Fruit fly (Drosophila melanogaster) whole organism, embryonic: ENCODE data around the gene Sf3b3.

Source experiments
- Adf1 ChIP-seq: fragments of 200-800 bp; sonication (Bioruptor generic); IDR thresholded peaks from 2 replicates; pipeline ENCODE4 v1.3.6; 2022; ENCODE audit warnings: missing biosample characterization, missing genetic modification characterization
- Antp ChIP-seq: fragments of 200-800 bp; sonication (Bioruptor generic); optimal IDR thresholded peaks from 3 replicates; lab custom pipeline; 2016; ENCODE audit warnings: missing biosample characterization, missing genetic modification characterization
- Atf-2 ChIP-seq: fragments of 200-800 bp; sonication (Bioruptor generic); optimal IDR thresholded peaks from 2 replicates; lab custom pipeline; 2016; ENCODE audit warnings: missing biosample characterization, missing genetic modification characterization
- Atf3 ChIP-seq: fragments of 200-800 bp; sonication (Bioruptor generic); optimal IDR thresholded peaks from 3 replicates; lab custom pipeline; 2016; ENCODE audit warnings: missing biosample characterization, missing genetic modification characterization
- Bgb ChIP-seq: fragments of 200-800 bp; sonication (Bioruptor generic); IDR thresholded peaks from 2 replicates; pipeline ENCODE4 v1.3.6; 2022; ENCODE audit warnings: missing biosample characterization, missing genetic modification characterization; ENCODE audit not compliant: partially characterized antibody
- CG10147 ChIP-seq: fragments of 200-800 bp; sonication (Bioruptor generic); optimal IDR thresholded peaks from 2 replicates; lab custom pipeline; 2019; ENCODE audit warnings: missing biosample characterization, mild to moderate bottlenecking, missing genetic modification characterization, moderate library complexity
- CG10543 ChIP-seq: fragments of 200-800 bp; sonication (Bioruptor generic); optimal IDR thresholded peaks from 3 replicates; lab custom pipeline; 2017; ENCODE audit warnings: missing biosample characterization, mild to moderate bottlenecking, missing genetic modification characterization, moderate library complexity
- CG11085 ChIP-seq: fragments of 200-800 bp; sonication (Bioruptor generic); IDR thresholded peaks from 2 replicates; pipeline ENCODE4 v1.3.6; 2022; ENCODE audit warnings: missing biosample characterization, missing genetic modification characterization
- CG11696 ChIP-seq: fragments of 200-800 bp; sonication (Bioruptor generic); IDR thresholded peaks from 2 replicates; pipeline ENCODE4 v1.3.6; 2022; ENCODE audit warnings: missing biosample characterization, missing genetic modification characterization
- CG12104 ChIP-seq: fragments of 200-800 bp; sonication (Bioruptor generic); optimal IDR thresholded peaks from 3 replicates; lab custom pipeline; 2016; ENCODE audit warnings: missing biosample characterization, missing genetic modification characterization
- CG17328 ChIP-seq: fragments of 200-800 bp; sonication (Bioruptor generic); IDR thresholded peaks from 2 replicates; pipeline ENCODE4 v1.3.6; 2022; ENCODE audit warnings: missing biosample characterization, missing genetic modification characterization
- CG17802 ChIP-seq: fragments of 200-800 bp; sonication (Bioruptor generic); optimal IDR thresholded peaks from 2 replicates; lab custom pipeline; 2018; ENCODE audit warnings: missing biosample characterization, mild to moderate bottlenecking, missing genetic modification characterization, moderate library complexity
- CG1792 ChIP-seq: fragments of 200-800 bp; sonication (Bioruptor generic); optimal IDR thresholded peaks from 2 replicates; lab custom pipeline; 2016; ENCODE audit warnings: missing biosample characterization, missing genetic modification characterization
- CG18599 ChIP-seq: fragments of 200-800 bp; sonication (Bioruptor generic); optimal IDR thresholded peaks from 3 replicates; lab custom pipeline; 2017; ENCODE audit warnings: missing biosample characterization, missing genetic modification characterization, mild to moderate bottlenecking, moderate library complexity, missing genetic modification reagents
- CG18619 ChIP-seq: fragments of 200-800 bp; sonication (Bioruptor generic); optimal IDR thresholded peaks from 3 replicates; lab custom pipeline; 2017; ENCODE audit warnings: missing biosample characterization, mild to moderate bottlenecking, missing genetic modification characterization
- CG2120 ChIP-seq: fragments of 200-800 bp; sonication (Bioruptor generic); optimal IDR thresholded peaks from 3 replicates; lab custom pipeline; 2016; ENCODE audit warnings: missing biosample characterization, missing genetic modification characterization
- CG2129 ChIP-seq: fragments of 200-800 bp; sonication (Bioruptor generic); IDR thresholded peaks from 2 replicates; pipeline ENCODE4 v1.3.6; 2022; ENCODE audit warnings: missing biosample characterization, missing genetic modification characterization; ENCODE audit not compliant: partially characterized antibody
- CG2202 ChIP-seq: fragments of 200-800 bp; sonication (Bioruptor generic); optimal IDR thresholded peaks from 2 replicates; lab custom pipeline; 2018; ENCODE audit warnings: missing biosample characterization, mild to moderate bottlenecking, missing genetic modification characterization
- CG30403 ChIP-seq: fragments of 200-800 bp; sonication (Bioruptor generic); optimal IDR thresholded peaks from 3 replicates; lab custom pipeline; 2016; ENCODE audit warnings: missing biosample characterization, missing genetic modification characterization
- CG32767 ChIP-seq: fragments of 200-800 bp; sonication (Bioruptor generic); IDR thresholded peaks from 2 replicates; pipeline ENCODE4 v1.3.6; 2022; ENCODE audit warnings: missing biosample characterization, missing genetic modification characterization
- CG9215 ChIP-seq: fragments of 200-800 bp; sonication (Bioruptor generic); IDR thresholded peaks from 2 replicates; pipeline ENCODE4 v1.3.6; 2022; ENCODE audit warnings: missing biosample characterization, missing genetic modification characterization
- CG9817 ChIP-seq: fragments of 200-800 bp; sonication (Bioruptor generic); optimal IDR thresholded peaks from 2 replicates; lab custom pipeline; 2018; ENCODE audit warnings: missing biosample characterization, mild to moderate bottlenecking, missing genetic modification characterization, moderate library complexity
- Doc3 ChIP-seq: fragments of 200-800 bp; sonication (Bioruptor generic); IDR thresholded peaks from 3 replicates; pipeline ENCODE4 v1.3.6; 2022; ENCODE audit warnings: missing biosample characterization, missing genetic modification characterization; ENCODE audit not compliant: partially characterized antibody
- Eip74EF ChIP-seq, 2 experiments: fragments of 200-800 bp in 1 of 2; fragments of >200 bp in 1 of 2; sonication (Bioruptor generic) in 1 of 2; optimal IDR thresholded peaks; 2 replicates each; lab custom pipeline; 2017 to 2019; ENCODE audit warnings: missing biosample characterization in 2 of 2, missing genetic modification characterization in 2 of 2, mild to moderate bottlenecking in 1 of 2, moderate library complexity in 1 of 2
- HLHmδ ChIP-seq: fragments of 200-800 bp; sonication (Bioruptor generic); optimal IDR thresholded peaks from 2 replicates; lab custom pipeline; 2018; ENCODE audit warnings: missing biosample characterization, mild to moderate bottlenecking, missing genetic modification characterization, moderate library complexity
- Hey ChIP-seq: fragments of 200-800 bp; sonication (Bioruptor generic); optimal IDR thresholded peaks from 3 replicates; lab custom pipeline; 2018; ENCODE audit warnings: missing biosample characterization, mild to moderate bottlenecking, missing genetic modification characterization
- Hr3 ChIP-seq: fragments of 200-800 bp; sonication (Bioruptor generic); optimal IDR thresholded peaks from 3 replicates; lab custom pipeline; 2016; ENCODE audit warnings: missing biosample characterization, missing genetic modification characterization
- Hsf ChIP-seq: fragments of 200-800 bp; sonication (Bioruptor generic); optimal IDR thresholded peaks from 3 replicates; lab custom pipeline; 2016; ENCODE audit warnings: missing biosample characterization, missing genetic modification characterization
- Jarid2 ChIP-seq: fragments of 200-800 bp; sonication (Bioruptor generic); optimal IDR thresholded peaks from 3 replicates; lab custom pipeline; 2017; ENCODE audit warnings: mild to moderate bottlenecking, missing biosample characterization, missing genetic modification reagents, missing genetic modification characterization
- MTF-1 ChIP-seq: fragments of 200-800 bp; sonication (Bioruptor generic); optimal IDR thresholded peaks from 2 replicates; lab custom pipeline; 2018; ENCODE audit warnings: missing biosample characterization, mild to moderate bottlenecking, missing genetic modification characterization, borderline replicate concordance
- Pdp1 ChIP-seq, 2 experiments: fragments of 200-800 bp; sonication (Bioruptor generic); optimal IDR thresholded peaks; 3 replicates each; lab custom pipeline; 2016; ENCODE audit warnings: missing biosample characterization in 2 of 2, missing genetic modification characterization in 2 of 2, mild to moderate bottlenecking in 1 of 2, moderate library complexity in 1 of 2
- TFAM ChIP-seq: fragments of 200-800 bp; sonication (Bioruptor generic); optimal IDR thresholded peaks from 2 replicates; lab custom pipeline; 2017; ENCODE audit warnings: missing biosample characterization, missing genetic modification characterization, inconsistent platforms
- Vsx1 ChIP-seq: fragments of 200-800 bp; sonication (Bioruptor generic); optimal IDR thresholded peaks from 2 replicates; lab custom pipeline; 2017; ENCODE audit warnings: missing biosample characterization, mild to moderate bottlenecking, missing genetic modification characterization, missing genetic modification reagents
- ap ChIP-seq: fragments of 200-800 bp; sonication (Bioruptor generic); IDR thresholded peaks from 2 replicates; pipeline ENCODE4 v1.3.6; 2022; ENCODE audit warnings: missing biosample characterization, missing genetic modification characterization
- chif ChIP-seq, 2 experiments: fragments of 200-800 bp; sonication (Bioruptor generic); optimal IDR thresholded peaks; 3 replicates each; lab custom pipeline; 2016; ENCODE audit warnings: missing biosample characterization in 2 of 2, missing genetic modification characterization in 2 of 2
- dmrt11E ChIP-seq: fragments of 200-800 bp; sonication (Bioruptor generic); optimal IDR thresholded peaks from 3 replicates; lab custom pipeline; 2018; ENCODE audit warnings: missing biosample characterization, mild to moderate bottlenecking, missing genetic modification characterization, moderate library complexity
- dpn ChIP-seq, 2 experiments: fragments of 200-800 bp; sonication (Bioruptor generic); optimal IDR thresholded peaks; 3 replicates each; lab custom pipeline; 2016; ENCODE audit warnings: missing biosample characterization in 2 of 2, missing genetic modification characterization in 2 of 2
- gcm ChIP-seq: fragments of 200-800 bp; sonication (Bioruptor generic); optimal IDR thresholded peaks from 2 replicates; lab custom pipeline; 2019; ENCODE audit warnings: missing biosample characterization, mild to moderate bottlenecking, missing genetic modification characterization, moderate library complexity
- hb ChIP-seq: fragments of 200-800 bp; sonication (Bioruptor generic); IDR thresholded peaks from 3 replicates; pipeline ENCODE4 v1.3.6; 2022; ENCODE audit warnings: missing biosample characterization, missing genetic modification characterization; ENCODE audit not compliant: partially characterized antibody
- inv ChIP-seq: fragments of 200-800 bp; sonication (Bioruptor generic); IDR thresholded peaks from 2 replicates; pipeline ENCODE4 v1.3.6; 2022; ENCODE audit warnings: missing biosample characterization, missing genetic modification characterization; ENCODE audit not compliant: partially characterized antibody
- lbe ChIP-seq: fragments of 200-800 bp; sonication (Bioruptor generic); optimal IDR thresholded peaks from 2 replicates; lab custom pipeline; 2016; ENCODE audit warnings: missing biosample characterization, mild to moderate bottlenecking, missing genetic modification characterization
- pan ChIP-seq, 4 experiments: fragments of >200 bp in 3 of 4; fragments of 200-800 bp in 1 of 4; sonication (Bioruptor generic) in 1 of 4; optimal IDR thresholded peaks in 3 of 4; IDR thresholded peaks in 1 of 4; 2 replicates each; pipeline versions ENCODE4 v1.3.6 to Lab custom; 2017 to 2022; ENCODE audit warnings: missing biosample characterization in 2 of 4, missing genetic modification characterization in 2 of 4, mixed read lengths in 1 of 4
- prd ChIP-seq, 3 experiments: fragments of >200 bp in 2 of 3; fragments of 200-800 bp in 1 of 3; sonication (Bioruptor generic) in 1 of 3; optimal IDR thresholded peaks in 2 of 3; IDR thresholded peaks in 1 of 3; 2 replicates in 2 of 3; 3 replicates in 1 of 3; pipeline versions ENCODE4 v1.3.6 to Lab custom; 2017 to 2022; ENCODE audit warnings: missing biosample characterization in 1 of 3, missing genetic modification characterization in 1 of 3
- ranshi ChIP-seq: fragments of 200-800 bp; sonication (Bioruptor generic); IDR thresholded peaks from 2 replicates; pipeline ENCODE4 v1.3.6; 2022; ENCODE audit warnings: missing biosample characterization, missing genetic modification characterization
- sd ChIP-seq: fragments of 200-800 bp; sonication (Bioruptor generic); optimal IDR thresholded peaks from 3 replicates; lab custom pipeline; 2018; ENCODE audit warnings: missing biosample characterization, mild to moderate bottlenecking, missing genetic modification characterization, moderate library complexity
- stwl ChIP-seq: fragments of 200-800 bp; sonication (Bioruptor generic); optimal IDR thresholded peaks from 3 replicates; lab custom pipeline; 2018; ENCODE audit warnings: missing biosample characterization, mild to moderate bottlenecking, missing genetic modification characterization, moderate library complexity
- tna ChIP-seq: fragments of 200-800 bp; sonication (Bioruptor generic); IDR thresholded peaks from 2 replicates; pipeline ENCODE4 v1.3.6; 2022; ENCODE audit warnings: missing biosample characterization, missing genetic modification characterization; ENCODE audit not compliant: partially characterized antibody

The Sf3b3 gene

dm6 chr3L:805642-806218, 27.5 kb downstream of the Sf3b3 start (continued):
- TF ChIP-seq Eip74EF (GFP tag; optimal IDR thresholded peaks at IDR 0.05; lab: Kevin White, UChicago) (peak in 1 of 2 experiments; percentile 63), CG2120 (peak; percentile 12), Vsx1 (GFP tag; lab: Kevin White, UChicago) (peak; percentile 25), dmrt11E (tag; lab: Kevin White, UChicago) (peak; percentile 75), Hsf (peak; percentile 26), MTF-1 (GFP tag; lab: Kevin White, UChicago) (no peak), inv (GFP tag; lab: Robert Waterston, UW) (no peak), CG17802 (tag; lab: Kevin White, UChicago) (no peak), ranshi (peak; percentile 62), HLHmδ (GFP tag; lab: Kevin White, UChicago) (no peak), CG32767 (GFP tag; lab: Robert Waterston, UW) (no peak), stwl (tag; lab: Kevin White, UChicago) (no peak), dpn (GFP tag; optimal IDR thresholded peaks at IDR 0.05; lab: Kevin White, UChicago) (peak; percentile 44 to 53), Atf-2 (GFP tag; lab: Kevin White, UChicago) (peak; percentile 33), CG2202 (tag; lab: Kevin White, UChicago) (peak; percentile 28), chif (GFP tag; optimal IDR thresholded peaks at IDR 0.05; lab: Kevin White, UChicago) (peak; percentile 49 to 62), CG9215 (peak; percentile 42; the same call in 1 of the 2 replicates), CG11696 (0 out of 2 replicates have a peak, but pooled peaks have one; percentile 14), Hey (tag; lab: Kevin White, UChicago) (no peak), CG12104 (GFP tag; lab: Kevin White, UChicago) (peak; percentile 6), Hr3 (GFP tag; lab: Kevin White, UChicago) (peak; percentile 37), CG18599 (peak; percentile 70), sd (tag; lab: Kevin White, UChicago) (no peak), CG2129 (GFP tag; lab: Robert Waterston, UW) (no peak), CG30403 (GFP tag; lab: Kevin White, UChicago) (peak; percentile 57), CG9817 (no peak), lbe (GFP tag; lab: Kevin White, UChicago) (no peak), ap (peak; percentile 42; the same call in 1 of the 2 replicates), Adf1 (no peak), Bgb (GFP tag; lab: Robert Waterston, UW) (no peak), CG10147 (peak; percentile 48), prd (optimal IDR thresholded peaks at IDR 0.05; lab: Kevin White, UChicago) (no peak), prd (GFP tag; IDR thresholded peaks at IDR 0.05; lab: Robert Waterston, UW) (peak; percentile 79), CG18619 (GFP tag; lab: Kevin White, UChicago) (no peak), Jarid2 (GFP tag; lab: Kevin White, UChicago) (no peak), pan (optimal IDR thresholded peaks at IDR 0.05; lab: Kevin White, UChicago) (no peak), pan (GFP tag; optimal IDR thresholded peaks at IDR 0.05 in 1 of 2, IDR thresholded peaks at IDR 0.05 in 1 of 2) (peak in 1 of 2 experiments; percentile 54), hb (no peak), Pdp1 (GFP tag; optimal IDR thresholded peaks at IDR 0.05; lab: Kevin White, UChicago) (peak; percentile 50 to 53), CG17328 (GFP tag; lab: Robert Waterston, UW) (peak; percentile 72), tna (no peak), CG10543 (GFP tag; lab: Kevin White, UChicago) (no peak), gcm (GFP tag; lab: Kevin White, UChicago) (peak; percentile 57), TFAM (GFP tag; lab: Kevin White, UChicago) (no peak), Doc3 (GFP tag; lab: Robert Waterston, UW) (no peak), Antp (peak; percentile 50), Atf3 (GFP tag; lab: Kevin White, UChicago) (peak; percentile 15), CG11085 (GFP tag; lab: Robert Waterston, UW) (no peak), CG1792 (GFP tag; lab: Kevin White, UChicago) (peak; percentile 34)
